Fruit fly (Drosophila melanogaster) whole organism, embryonic: ENCODE data around the gene CG12607.

Experiments
- Adf1 ChIP-seq: fragments of 200-800 bp; sonication (Bioruptor generic); IDR thresholded peaks from 2 replicates; pipeline ENCODE4 v1.3.6; 2022; ENCODE audit warnings: missing biosample characterization, missing genetic modification characterization
- Antp ChIP-seq: fragments of 200-800 bp; sonication (Bioruptor generic); optimal IDR thresholded peaks from 3 replicates; lab custom pipeline; 2016; ENCODE audit warnings: missing biosample characterization, missing genetic modification characterization
- CG1024 ChIP-seq: fragments of 200-800 bp; sonication (Bioruptor generic); IDR thresholded peaks from 2 replicates; pipeline ENCODE4 v1.3.6; 2022; ENCODE audit warnings: missing biosample characterization, missing genetic modification characterization
- CG10543 ChIP-seq: fragments of 200-800 bp; sonication (Bioruptor generic); optimal IDR thresholded peaks from 3 replicates; lab custom pipeline; 2017; ENCODE audit warnings: missing biosample characterization, mild to moderate bottlenecking, missing genetic modification characterization, moderate library complexity
- CG11398 ChIP-seq: fragments of 200-800 bp; sonication (Bioruptor generic); optimal IDR thresholded peaks from 2 replicates; lab custom pipeline; 2016; ENCODE audit warnings: missing biosample characterization, missing genetic modification characterization
- CG14441 ChIP-seq: fragments of 200-800 bp; sonication (Bioruptor generic); IDR thresholded peaks from 2 replicates; pipeline ENCODE4 v1.3.6; 2022; ENCODE audit warnings: missing biosample characterization, missing genetic modification characterization
- CG14710 ChIP-seq: fragments of 200-800 bp; sonication (Bioruptor generic); optimal IDR thresholded peaks from 3 replicates; lab custom pipeline; 2019; ENCODE audit warnings: missing biosample characterization, mild to moderate bottlenecking, missing genetic modification characterization, moderate library complexity
- CG15601 ChIP-seq: fragments of 200-800 bp; sonication (Bioruptor generic); optimal IDR thresholded peaks from 3 replicates; lab custom pipeline; 2019; ENCODE audit warnings: missing biosample characterization, mild to moderate bottlenecking, missing genetic modification characterization, moderate library complexity
- CG15696 ChIP-seq: fragments of 200-800 bp; sonication (Bioruptor generic); optimal IDR thresholded peaks from 2 replicates; lab custom pipeline; 2019; ENCODE audit warnings: missing biosample characterization, mild to moderate bottlenecking, missing genetic modification characterization, moderate library complexity
- CG1602 ChIP-seq: fragments of 200-800 bp; sonication (Bioruptor generic); optimal IDR thresholded peaks from 3 replicates; lab custom pipeline; 2016; ENCODE audit warnings: missing biosample characterization, missing genetic modification characterization
- CG16779 ChIP-seq: fragments of 200-800 bp; sonication (Bioruptor generic); IDR thresholded peaks from 2 replicates; pipeline ENCODE4 v1.3.6; 2022; ENCODE audit warnings: missing biosample characterization, missing genetic modification characterization
- CG17359 ChIP-seq: fragments of 200-800 bp; sonication (Bioruptor generic); optimal IDR thresholded peaks from 3 replicates; lab custom pipeline; 2018; ENCODE audit warnings: missing biosample characterization, mild to moderate bottlenecking, missing genetic modification characterization, moderate library complexity
- CG17912 ChIP-seq: fragments of 200-800 bp; sonication (Bioruptor generic); optimal IDR thresholded peaks from 2 replicates; lab custom pipeline; 2018; ENCODE audit warnings: missing biosample characterization, mild to moderate bottlenecking, missing genetic modification characterization
- CG18599 ChIP-seq: fragments of 200-800 bp; sonication (Bioruptor generic); optimal IDR thresholded peaks from 3 replicates; lab custom pipeline; 2017; ENCODE audit warnings: missing biosample characterization, missing genetic modification characterization, mild to moderate bottlenecking, moderate library complexity, missing genetic modification reagents
- CG31224 ChIP-seq: fragments of 200-800 bp; sonication (Bioruptor generic); IDR thresholded peaks from 2 replicates; pipeline ENCODE4 v1.3.6; 2022; ENCODE audit warnings: missing biosample characterization, missing genetic modification characterization
- CG3163 ChIP-seq: fragments of 200-800 bp; sonication (Bioruptor generic); optimal IDR thresholded peaks from 3 replicates; lab custom pipeline; 2016; ENCODE audit warnings: missing biosample characterization, missing genetic modification characterization
- CG32532 ChIP-seq: fragments of 200-800 bp; sonication (Bioruptor generic); IDR thresholded peaks from 2 replicates; pipeline ENCODE4 v1.3.6; 2022; ENCODE audit warnings: missing biosample characterization, missing genetic modification characterization
- CG33557 ChIP-seq: fragments of 200-800 bp; sonication (Bioruptor generic); optimal IDR thresholded peaks from 2 replicates; lab custom pipeline; 2019; ENCODE audit warnings: missing biosample characterization, mild to moderate bottlenecking, missing genetic modification characterization, moderate library complexity
- CG4617 ChIP-seq: fragments of 200-800 bp; sonication (Bioruptor generic); optimal IDR thresholded peaks from 3 replicates; lab custom pipeline; 2016; ENCODE audit warnings: missing biosample characterization, missing genetic modification characterization, borderline replicate concordance
- CG7372 ChIP-seq: fragments of 200-800 bp; sonication (Bioruptor generic); IDR thresholded peaks from 2 replicates; pipeline ENCODE4 v1.3.6; 2022; ENCODE audit warnings: missing biosample characterization, missing genetic modification characterization
- CG9797 ChIP-seq: fragments of 200-800 bp; sonication (Bioruptor generic); optimal IDR thresholded peaks from 3 replicates; lab custom pipeline; 2018; ENCODE audit warnings: missing biosample characterization, mild to moderate bottlenecking, missing genetic modification characterization
- CTCF ChIP-seq: fragments of 200-800 bp; sonication (Bioruptor generic); optimal IDR thresholded peaks from 2 replicates; lab custom pipeline; 2017; ENCODE audit warnings: missing biosample characterization, mild to moderate bottlenecking, missing genetic modification characterization, moderate library complexity
- Dp ChIP-seq: fragments of 200-800 bp; sonication (Bioruptor generic); optimal IDR thresholded peaks from 2 replicates; lab custom pipeline; 2018; ENCODE audit warnings: missing biosample characterization, mild to moderate bottlenecking, missing genetic modification characterization, moderate library complexity
- Drgx ChIP-seq: fragments of 200-800 bp; sonication (Bioruptor generic); IDR thresholded peaks from 2 replicates; pipeline ENCODE4 v1.3.6; 2022; ENCODE audit warnings: missing biosample characterization, missing genetic modification characterization
- E2f2 ChIP-seq: fragments of 200-800 bp; sonication (Bioruptor generic); IDR thresholded peaks from 2 replicates; pipeline ENCODE4 v1.3.6; 2022; ENCODE audit warnings: missing biosample characterization, missing genetic modification characterization
- Jarid2 ChIP-seq: fragments of 200-800 bp; sonication (Bioruptor generic); optimal IDR thresholded peaks from 3 replicates; lab custom pipeline; 2017; ENCODE audit warnings: mild to moderate bottlenecking, missing biosample characterization, missing genetic modification reagents, missing genetic modification characterization
- Lim3 ChIP-seq: fragments of 200-800 bp; sonication (Bioruptor generic); IDR thresholded peaks from 2 replicates; pipeline ENCODE4 v1.3.6; 2022; ENCODE audit warnings: missing biosample characterization, missing genetic modification characterization
- Optix ChIP-seq: fragments of 200-800 bp; sonication (Bioruptor generic); IDR thresholded peaks from 3 replicates; pipeline ENCODE4 v1.3.6; 2022; ENCODE audit warnings: missing biosample characterization, missing genetic modification characterization
- Sox102F ChIP-seq: fragments of 200-800 bp; sonication (Bioruptor generic); optimal IDR thresholded peaks from 2 replicates; lab custom pipeline; 2018; ENCODE audit warnings: missing biosample characterization, mild to moderate bottlenecking, missing genetic modification characterization, moderate library complexity
- Ssrp ChIP-seq: fragments of 200-800 bp; sonication (Bioruptor generic); optimal IDR thresholded peaks from 2 replicates; lab custom pipeline; 2018; ENCODE audit warnings: missing biosample characterization, mild to moderate bottlenecking, missing genetic modification characterization, moderate library complexity
- al ChIP-seq: fragments of 200-800 bp; sonication (Bioruptor generic); IDR thresholded peaks from 2 replicates; pipeline ENCODE4 v1.3.6; 2022; ENCODE audit warnings: missing biosample characterization, missing genetic modification characterization
- br ChIP-seq: fragments of >200 bp; optimal IDR thresholded peaks from 2 replicates; lab custom pipeline; 2017
- cad ChIP-seq: fragments of >200 bp; optimal IDR thresholded peaks from 2 replicates; lab custom pipeline; 2017; ENCODE audit warnings: missing biosample characterization, missing genetic modification characterization
- corto ChIP-seq: fragments of 200-800 bp; sonication (Bioruptor generic); optimal IDR thresholded peaks from 2 replicates; lab custom pipeline; 2016; ENCODE audit warnings: missing biosample characterization, mild to moderate bottlenecking, missing genetic modification characterization, moderate library complexity
- crc ChIP-seq: fragments of 200-800 bp; sonication (Bioruptor generic); optimal IDR thresholded peaks from 2 replicates; lab custom pipeline; 2016; ENCODE audit warnings: missing biosample characterization, missing genetic modification characterization
- fru ChIP-seq: fragments of >200 bp; optimal IDR thresholded peaks from 2 replicates; lab custom pipeline; 2017
- gcm ChIP-seq: fragments of 200-800 bp; sonication (Bioruptor generic); optimal IDR thresholded peaks from 2 replicates; lab custom pipeline; 2019; ENCODE audit warnings: missing biosample characterization, mild to moderate bottlenecking, missing genetic modification characterization, moderate library complexity
- insv ChIP-seq, 2 experiments: fragments of 200-800 bp; sonication (Bioruptor generic); optimal IDR thresholded peaks; 3 replicates each; lab custom pipeline; 2016 to 2018; ENCODE audit warnings: missing biosample characterization in 2 of 2, missing genetic modification characterization in 2 of 2
- kay ChIP-seq: fragments of 200-800 bp; sonication (Bioruptor generic); optimal IDR thresholded peaks from 2 replicates; lab custom pipeline; 2016; ENCODE audit warnings: missing biosample characterization, missing genetic modification characterization
- kni ChIP-seq: fragments of 200-800 bp; sonication (Bioruptor generic); optimal IDR thresholded peaks from 3 replicates; lab custom pipeline; 2017; ENCODE audit warnings: mild to moderate bottlenecking, missing biosample characterization, missing genetic modification reagents, missing genetic modification characterization
- mld ChIP-seq: fragments of 200-800 bp; sonication (Bioruptor generic); IDR thresholded peaks from 3 replicates; pipeline ENCODE4 v1.3.6; 2022; ENCODE audit warnings: missing biosample characterization, missing genetic modification characterization; ENCODE audit not compliant: partially characterized antibody
- pb ChIP-seq: fragments of 200-800 bp; sonication (Bioruptor generic); optimal IDR thresholded peaks from 3 replicates; lab custom pipeline; 2016; ENCODE audit warnings: missing biosample characterization, missing genetic modification characterization
- pfk ChIP-seq: fragments of 200-800 bp; sonication (Bioruptor generic); optimal IDR thresholded peaks from 2 replicates; lab custom pipeline; 2018; ENCODE audit warnings: missing biosample characterization, mild to moderate bottlenecking, missing genetic modification characterization, moderate library complexity
- psq ChIP-seq: fragments of 200-800 bp; sonication (Bioruptor generic); optimal IDR thresholded peaks from 2 replicates; lab custom pipeline; 2017; ENCODE audit warnings: missing biosample characterization, missing genetic modification characterization
- pzg ChIP-seq: fragments of 200-800 bp; sonication (Bioruptor generic); optimal IDR thresholded peaks from 3 replicates; lab custom pipeline; 2018; ENCODE audit warnings: missing biosample characterization, mild to moderate bottlenecking, missing genetic modification characterization, moderate library complexity
- sob ChIP-seq: fragments of 200-800 bp; sonication (Bioruptor generic); IDR thresholded peaks from 2 replicates; pipeline ENCODE4 v1.3.6; 2022; ENCODE audit warnings: missing biosample characterization, missing genetic modification characterization
- tap ChIP-seq: fragments of 200-800 bp; optimal IDR thresholded peaks from 3 replicates; lab custom pipeline; 2019; ENCODE audit warnings: missing biosample characterization, mild to moderate bottlenecking, missing genetic modification characterization, moderate library complexity
- tup ChIP-seq: fragments of 200-800 bp; sonication (Bioruptor generic); optimal IDR thresholded peaks from 2 replicates; lab custom pipeline; 2016; ENCODE audit warnings: missing biosample characterization, mild to moderate bottlenecking, missing genetic modification characterization, moderate library complexity
- wor ChIP-seq: fragments of 200-800 bp; sonication (Bioruptor generic); IDR thresholded peaks from 2 replicates; pipeline ENCODE4 v1.3.6; 2022; ENCODE audit warnings: missing biosample characterization, missing genetic modification characterization
- yki ChIP-seq: fragments of >200 bp; optimal IDR thresholded peaks from 3 replicates; lab custom pipeline; 2018
- z ChIP-seq: fragments of 200-800 bp; sonication (Bioruptor generic); IDR thresholded peaks from 3 replicates; pipeline ENCODE4 v1.3.6; 2022; ENCODE audit warnings: missing biosample characterization, missing genetic modification characterization
- zen ChIP-seq: fragments of 200-800 bp; sonication (Bioruptor generic); optimal IDR thresholded peaks from 3 replicates; lab custom pipeline; 2018; ENCODE audit warnings: missing biosample characterization, mild to moderate bottlenecking, missing genetic modification characterization, moderate library complexity

The CG12607 gene

DNA sequence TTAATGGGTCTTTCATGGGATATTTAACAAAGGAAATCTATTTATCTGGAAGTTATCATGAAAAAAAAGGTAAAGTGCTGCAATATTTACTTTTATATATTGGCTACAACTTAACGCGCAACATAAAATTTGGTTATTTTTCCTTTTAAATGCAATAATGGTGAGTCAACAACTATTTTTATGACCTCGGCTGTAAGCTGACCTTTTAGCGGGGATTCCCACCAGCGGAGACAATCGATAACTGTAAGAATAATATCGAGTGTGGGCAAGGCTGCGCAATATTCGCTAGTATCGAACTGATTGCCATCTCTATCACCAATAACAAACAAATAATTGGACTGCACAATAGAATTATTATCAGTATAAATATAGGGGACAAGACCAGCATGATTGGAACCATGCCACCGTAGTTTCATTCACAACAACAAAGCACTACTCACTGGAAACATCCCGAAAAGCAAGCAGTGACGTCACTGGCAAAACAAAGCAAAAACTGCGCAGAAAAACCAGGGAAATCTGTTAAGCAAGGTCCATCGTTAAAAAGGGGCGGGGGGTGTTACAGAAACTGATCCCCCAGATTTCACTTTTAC is 43.1 kb upstream of the CG12607 start, which contains the start of gene Syx17 (continued):
- TF ChIP-seq zen (tag; lab: Kevin White, UChicago) (peak; percentile 22), CTCF (GFP tag; lab: Kevin White, UChicago) (peak; percentile 49), Ssrp (tag; lab: Kevin White, UChicago) (peak; percentile 25), CG11398 (GFP tag; lab: Kevin White, UChicago) (peak; percentile 10), tap (tag; lab: Kevin White, UChicago) (peak; percentile 27), crc (GFP tag; lab: Kevin White, UChicago) (peak; percentile 10), mld (GFP tag; lab: Robert Waterston, UW) (peak; percentile 79), al (GFP tag; lab: Robert Waterston, UW) (peak; percentile 40), wor (no peak), psq (GFP tag; lab: Kevin White, UChicago) (no peak), tup (GFP tag; lab: Kevin White, UChicago) (peak; percentile 21), CG3163 (GFP tag; lab: Kevin White, UChicago) (peak; percentile 48), Antp (GFP tag; lab: Kevin White, UChicago) (peak; percentile 68), Dp (GFP tag; lab: Kevin White, UChicago) (peak; percentile 40), pzg (GFP tag; lab: Kevin White, UChicago) (peak; percentile 91), Sox102F (GFP tag; lab: Kevin White, UChicago) (peak; percentile 53), CG1602 (GFP tag; lab: Kevin White, UChicago) (peak; percentile 50), CG31224 (GFP tag; lab: Robert Waterston, UW) (peak; percentile 25; the same call in 1 of the 2 replicates), Jarid2 (GFP tag; lab: Kevin White, UChicago) (peak; percentile 50), Optix (no peak), CG1024 (GFP tag; lab: Robert Waterston, UW) (no peak), CG17912 (GFP tag; lab: Kevin White, UChicago) (no peak), kni (GFP tag; lab: Kevin White, UChicago) (no peak), CG9797 (GFP tag; lab: Kevin White, UChicago) (peak; percentile 9), CG7372 (GFP tag; lab: Robert Waterston, UW) (no peak), insv (GFP tag; optimal IDR thresholded peaks at IDR 0.05; lab: Kevin White, UChicago) (peak in 1 of 2 experiments; percentile 36), cad (GFP tag; lab: Kevin White, UChicago) (no peak), CG32532 (GFP tag; lab: Robert Waterston, UW) (peak; percentile 70), CG16779 (GFP tag; lab: Robert Waterston, UW) (peak; percentile 60; the same call in 1 of the 2 replicates), sob (GFP tag; lab: Robert Waterston, UW) (peak; percentile 71), br (no peak), E2f2 (GFP tag; lab: Robert Waterston, UW) (peak; percentile 55), pb (GFP tag; lab: Kevin White, UChicago) (no peak), CG15696 (tag; lab: Kevin White, UChicago) (peak; percentile 50), pfk (GFP tag; lab: Kevin White, UChicago) (no peak), Lim3 (GFP tag; lab: Robert Waterston, UW) (no peak), CG10543 (GFP tag; lab: Kevin White, UChicago) (peak; percentile 25), CG18599 (GFP tag; lab: Kevin White, UChicago) (peak; percentile 44), CG33557 (GFP tag; lab: Kevin White, UChicago) (no peak), z (GFP tag; lab: Robert Waterston, UW) (no peak), fru (no peak), CG15601 (tag; lab: Kevin White, UChicago) (peak; percentile 65), CG14441 (0 out of 2 replicates have a peak, but pooled peaks have one; percentile 6), Adf1 (GFP tag; lab: Robert Waterston, UW) (peak; percentile 43), CG17359 (tag; lab: Kevin White, UChicago) (peak; percentile 56), CG14710 (tag; lab: Kevin White, UChicago) (peak; percentile 62), yki (lab: Kevin White, UChicago) (no peak), Drgx (GFP tag; lab: Robert Waterston, UW) (peak; percentile 70), kay (peak; percentile 60), corto (GFP tag; lab: Kevin White, UChicago) (peak; percentile 4), CG4617 (GFP tag; lab: Kevin White, UChicago) (peak; percentile 89), gcm (GFP tag; lab: Kevin White, UChicago) (peak; percentile 68)
